Worm (Caenorhabditis elegans): ENCODE measurements around the gene srd-17.

DNA sequence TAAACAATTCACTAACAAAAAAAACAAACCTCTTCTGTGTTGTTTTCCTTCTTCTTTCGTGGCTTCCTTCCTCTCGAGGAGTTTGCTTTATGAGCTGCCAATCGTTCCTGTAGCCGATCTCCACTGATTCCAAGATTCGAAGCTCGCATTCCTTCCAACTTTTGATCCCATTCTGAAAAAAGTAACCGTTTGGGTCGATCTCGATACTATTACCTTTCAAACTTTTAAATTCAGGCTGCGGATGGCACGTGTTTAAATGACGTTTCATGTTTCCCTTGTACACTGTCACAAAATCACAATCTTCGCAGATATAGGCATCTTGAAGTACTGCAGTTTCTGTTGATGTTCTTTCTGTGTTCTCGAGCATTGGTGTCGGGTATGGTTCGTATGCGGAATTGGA is 45.0 kb downstream of the srd-17 start:
- TF ChIP-seq elt-3 (tag; optimal IDR thresholded peaks at IDR 0.05) (no peak), pha-4 (tag; optimal IDR thresholded peaks at IDR 0.05) (no peak)
